Worm (Caenorhabditis elegans): Measurements from ENCODE around the gene C06H5.12.
"Not testable (repeated sequence)": the region's sequence is repeated elsewhere in the genome, so short reads cannot be mapped to it uniquely, and the experiment has no call there.

Gene C06H5.12

ce11 chrV:17924095-17925000 is 29.8 kb downstream of the C06H5.12 start, which contains the start of gene usp-50:
TSS of gene usp-50 (plus strand) at chrV:17924916.
- TF ChIP-seq nhr-11, nhr-76, jun-1 (tag; optimal IDR thresholded peaks at IDR 0.05): not testable (repeated sequence)

- no peak for TF ChIP-seq ceh-82 (tag; optimal IDR thresholded peaks at IDR 0.05)
- TF ChIP-seq unc-39 (tag; optimal IDR thresholded peaks at IDR 0.05), result no peak
- no peak for TF ChIP-seq nhr-43 (tag; optimal IDR thresholded peaks at IDR 0.05; ENCODE audit: poor library complexity, severe bottlenecking)
- no peak for TF ChIP-seq nhr-67 (tag; optimal IDR thresholded peaks at IDR 0.05)
- TF ChIP-seq nhr-28 (tag; optimal IDR thresholded peaks at IDR 0.05), result no peak
- TF ChIP-seq ceh-16 (tag; optimal IDR thresholded peaks at IDR 0.05), result no peak
Measured at ce11 chrV:17928128-17928527, 33.5 kb downstream of the C06H5.12 start.

DNA sequence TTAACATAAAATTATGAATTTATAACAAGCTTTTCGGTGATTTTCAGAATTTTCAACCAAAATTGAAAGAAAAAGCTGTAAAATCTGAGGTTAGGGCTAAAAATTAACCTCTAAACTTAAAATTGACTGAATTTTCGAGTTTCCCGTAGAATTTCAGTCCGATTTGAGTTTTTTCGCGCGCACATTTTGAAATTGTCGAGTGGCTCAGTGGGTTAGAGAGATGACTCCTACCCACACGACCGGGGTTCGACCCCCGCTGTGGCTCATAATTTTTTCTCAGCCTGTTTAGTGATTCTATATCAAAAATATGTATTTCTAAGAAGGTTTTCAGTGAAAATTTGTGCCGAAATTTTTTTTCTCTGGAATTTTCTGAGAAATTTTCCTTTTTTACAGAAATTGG is 37.2 kb downstream of the C06H5.12 start:
- TF ChIP-seq mdl-1 (tag; optimal IDR thresholded peaks at IDR 0.05), result no peak
- TF ChIP-seq unc-62 (GFP tag; optimal IDR thresholded peaks at IDR 0.05), result no peak
- TF ChIP-seq zag-1 (tag; optimal IDR thresholded peaks at IDR 0.05), result no peak
- no peak for TF ChIP-seq ztf-4 (tag; optimal IDR thresholded peaks at IDR 0.05)
- no peak for TF ChIP-seq tbx-2 (tag; optimal IDR thresholded peaks at IDR 0.05)
- TF ChIP-seq lsy-12 (tag; optimal IDR thresholded peaks at IDR 0.05), result no peak
- TF ChIP-seq elt-2 (tag; optimal IDR thresholded peaks at IDR 0.05), result no peak
- TF ChIP-seq lin-15B (tag; optimal IDR thresholded peaks at IDR 0.05), result no peak
- no peak for TF ChIP-seq pqm-1 (tag; optimal IDR thresholded peaks at IDR 0.05)
- no peak for TF ChIP-seq sea-2 (GFP tag; optimal IDR thresholded peaks at IDR 0.05)
- no peak for TF ChIP-seq ceh-16 (tag; optimal IDR thresholded peaks at IDR 0.05)
- no peak for TF ChIP-seq ceh-28 (tag; optimal IDR thresholded peaks at IDR 0.05)
- TF ChIP-seq nhr-12 (tag; optimal IDR thresholded peaks at IDR 0.05), result no peak
- no peak for TF ChIP-seq ZK546.5 (tag; optimal IDR thresholded peaks at IDR 0.05)
- no peak for TF ChIP-seq eor-1 (tag; optimal IDR thresholded peaks at IDR 0.05)

ce11 chrV:17935857-17936256 is 41.3 kb downstream of the C06H5.12 start:
- no peak for TF ChIP-seq snpc-4 (tag; optimal IDR thresholded peaks at IDR 0.05)
- TF ChIP-seq unc-62 (GFP tag; optimal IDR thresholded peaks at IDR 0.05), result no peak
- no peak for TF ChIP-seq ztf-11 (tag; optimal IDR thresholded peaks at IDR 0.05)
- TF ChIP-seq ceh-9 (tag; optimal IDR thresholded peaks at IDR 0.05), result no peak
- no peak for TF ChIP-seq egl-27 (tag; optimal IDR thresholded peaks at IDR 0.05)
- TF ChIP-seq pha-4 (tag; optimal IDR thresholded peaks at IDR 0.05), result no peak
- no peak for TF ChIP-seq elt-3 (tag; optimal IDR thresholded peaks at IDR 0.05)
- no peak for TF ChIP-seq unc-39 (tag; optimal IDR thresholded peaks at IDR 0.05)
- no peak for TF ChIP-seq nhr-23 (tag; optimal IDR thresholded peaks at IDR 0.05)

DNA sequence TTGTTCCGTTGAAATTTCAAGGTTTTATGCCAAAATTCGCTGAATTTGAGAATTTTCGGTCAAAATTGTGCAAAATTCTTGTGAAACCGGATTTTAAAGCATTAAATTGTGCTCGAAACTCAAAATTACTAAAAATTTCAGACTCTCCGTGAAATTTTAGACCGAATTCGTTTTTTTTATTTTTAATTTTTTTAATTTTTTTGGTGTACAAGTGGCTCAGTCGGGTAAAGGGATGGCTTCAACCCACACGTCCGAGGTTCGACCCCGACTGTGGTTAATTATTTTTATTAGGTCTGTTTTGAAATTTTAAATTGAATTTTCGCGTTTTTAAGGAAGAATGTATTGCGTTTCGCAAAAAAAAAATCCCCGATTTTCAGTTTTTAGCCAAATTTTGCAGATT is 44.4 kb downstream of the C06H5.12 start:
- TF ChIP-seq ztf-11 (tag; optimal IDR thresholded peaks at IDR 0.05), result no peak
- no peak for TF ChIP-seq sea-2 (GFP tag; optimal IDR thresholded peaks at IDR 0.05)
- no peak for TF ChIP-seq fos-1 (tag; optimal IDR thresholded peaks at IDR 0.05)
- TF ChIP-seq nhr-76 (tag; optimal IDR thresholded peaks at IDR 0.05), result no peak
- TF ChIP-seq aly-2 (tag; optimal IDR thresholded peaks at IDR 0.05), result no peak
- no peak for TF ChIP-seq zag-1 (tag; optimal IDR thresholded peaks at IDR 0.05)
- no peak for TF ChIP-seq elt-1 (tag; optimal IDR thresholded peaks at IDR 0.05)
- no peak for TF ChIP-seq lsy-12 (tag; optimal IDR thresholded peaks at IDR 0.05)
- TF ChIP-seq mdl-1 (tag; optimal IDR thresholded peaks at IDR 0.05), result no peak
